Worm (Caenorhabditis elegans) whole organism, young adult: Measurements from ENCODE around the gene EEED8.14.
A peak's percentile ranks its signal among the peaks of the same experiment; 100 is the strongest.

Experiments
- B0261.1 ChIP-seq: sonication (generic microtip); optimal IDR thresholded peaks from 2 replicates; lab custom pipeline; 2016; ENCODE audit warnings: mild to moderate bottlenecking, missing genetic modification characterization, moderate library complexity, missing compliant biosample characterization
- C06A6.2 ChIP-seq: fragments of 200-800 bp; sonication (Bioruptor generic); conservative IDR thresholded peaks from 2 replicates; pipeline ENCODE4 v1.3.6; 2022; ENCODE audit warnings: missing genetic modification characterization, missing compliant biosample characterization
- D2030.7 ChIP-seq: fragments of 200-800 bp; sonication (Bioruptor generic); IDR thresholded peaks from 2 replicates; pipeline ENCODE4 v1.3.6; 2022; ENCODE audit warnings: missing genetic modification reagents, missing genetic modification characterization, missing compliant biosample characterization
- F22D6.2 ChIP-seq: sonication (generic microtip); optimal IDR thresholded peaks from 2 replicates; lab custom pipeline; 2016; ENCODE audit warnings: mild to moderate bottlenecking, missing genetic modification characterization, missing compliant biosample characterization
- F33H1.4 ChIP-seq: fragments of 200-800 bp; sonication (Bioruptor generic); IDR thresholded peaks from 2 replicates; pipeline ENCODE4 v1.3.6; 2022; ENCODE audit warnings: missing genetic modification reagents, missing genetic modification characterization, missing compliant biosample characterization
- F37B4.10 ChIP-seq: fragments of 200-800 bp; sonication (Bioruptor generic); IDR thresholded peaks from 2 replicates; pipeline ENCODE4 v1.3.6; 2022; ENCODE audit warnings: missing genetic modification characterization, missing compliant biosample characterization
- K12H6.12 ChIP-seq: fragments of 200-800 bp; sonication (Bioruptor generic); optimal IDR thresholded peaks from 2 replicates; lab custom pipeline; 2018; ENCODE audit warnings: mild to moderate bottlenecking, missing genetic modification characterization, missing compliant biosample characterization
- T07F8.4 ChIP-seq: sonication (generic microtip); optimal IDR thresholded peaks from 2 replicates; lab custom pipeline; 2016; ENCODE audit warnings: mild to moderate bottlenecking, missing genetic modification characterization, moderate library complexity, missing compliant biosample characterization
- Y53F4B.3 ChIP-seq: fragments of 200-800 bp; sonication (Bioruptor generic); IDR thresholded peaks from 2 replicates; pipeline ENCODE4 v1.3.6; 2022; ENCODE audit warnings: missing genetic modification reagents, missing genetic modification characterization, missing compliant biosample characterization
- Y67H2A.10 ChIP-seq: fragments of 200-800 bp; sonication (Bioruptor generic); conservative IDR thresholded peaks from 2 replicates; pipeline ENCODE4 v1.3.6; 2022; ENCODE audit warnings: missing genetic modification reagents, missing genetic modification characterization, missing compliant biosample characterization
- Y79H2A.3 ChIP-seq: fragments of 200-800 bp; sonication (Bioruptor generic); conservative IDR thresholded peaks from 2 replicates; pipeline ENCODE4 v1.3.6; 2022; ENCODE audit warnings: missing genetic modification reagents, missing genetic modification characterization, missing compliant biosample characterization
- ZK185.1 ChIP-seq: sonication (generic microtip); optimal IDR thresholded peaks from 2 replicates; lab custom pipeline; 2016; ENCODE audit warnings: mild to moderate bottlenecking, missing genetic modification characterization, missing compliant biosample characterization; ENCODE audit not compliant: poor library complexity, severe bottlenecking
- akir-1 ChIP-seq: fragments of 200-800 bp; sonication (Bioruptor generic); optimal IDR thresholded peaks from 2 replicates; lab custom pipeline; 2018; ENCODE audit warnings: mild to moderate bottlenecking, missing genetic modification characterization, moderate library complexity, missing compliant biosample characterization
- atf-7 ChIP-seq: sonication (generic microtip); optimal IDR thresholded peaks from 2 replicates; lab custom pipeline; 2017; ENCODE audit warnings: mild to moderate bottlenecking, missing genetic modification characterization, missing compliant biosample characterization
- attf-3 ChIP-seq: fragments of 200-800 bp; sonication (Bioruptor generic); conservative IDR thresholded peaks from 2 replicates; pipeline ENCODE4 v1.3.6; 2022; ENCODE audit warnings: missing genetic modification reagents, missing genetic modification characterization, missing compliant biosample characterization
- ccch-3 ChIP-seq: fragments of 200-800 bp; sonication (Bioruptor generic); optimal IDR thresholded peaks from 2 replicates; lab custom pipeline; 2018; ENCODE audit warnings: mild to moderate bottlenecking, missing genetic modification characterization, missing compliant biosample characterization
- ceh-100 ChIP-seq: fragments of 200-800 bp; sonication (Bioruptor generic); IDR thresholded peaks from 2 replicates; pipeline ENCODE4 v1.3.6; 2022; ENCODE audit warnings: missing genetic modification reagents, missing genetic modification characterization, missing compliant biosample characterization
- ceh-40 ChIP-seq: fragments of 200-800 bp; sonication (Bioruptor generic); IDR thresholded peaks from 2 replicates; pipeline ENCODE4 v1.3.6; 2022; ENCODE audit warnings: missing genetic modification characterization, missing compliant biosample characterization
- ceh-79 ChIP-seq: sonication (generic microtip); optimal IDR thresholded peaks from 2 replicates; lab custom pipeline; 2017; ENCODE audit warnings: mild to moderate bottlenecking, missing genetic modification characterization, missing compliant biosample characterization
- chd-7 ChIP-seq: sonication (generic microtip); optimal IDR thresholded peaks from 2 replicates; lab custom pipeline; 2016; ENCODE audit warnings: mild to moderate bottlenecking, missing genetic modification characterization, moderate library complexity, missing compliant biosample characterization
- dpff-1 ChIP-seq: sonication (generic microtip); optimal IDR thresholded peaks from 2 replicates; lab custom pipeline; 2017; ENCODE audit warnings: mild to moderate bottlenecking, missing genetic modification characterization, missing compliant biosample characterization
- egl-44 ChIP-seq: fragments of 200-800 bp; sonication (Bioruptor generic); IDR thresholded peaks from 2 replicates; pipeline ENCODE4 v1.3.6; 2022; ENCODE audit warnings: missing genetic modification reagents, missing genetic modification characterization, missing compliant biosample characterization
- egrh-3 ChIP-seq: fragments of 200-800 bp; sonication (Bioruptor generic); IDR thresholded peaks from 2 replicates; pipeline ENCODE4 v1.3.6; 2022; ENCODE audit warnings: missing genetic modification reagents, missing genetic modification characterization, missing compliant biosample characterization
- ets-4 ChIP-seq: fragments of 200-800 bp; sonication (Bioruptor generic); optimal IDR thresholded peaks from 2 replicates; lab custom pipeline; 2018; ENCODE audit warnings: mild to moderate bottlenecking, missing genetic modification characterization, missing compliant biosample characterization
- fkh-3 ChIP-seq: sonication (generic microtip); optimal IDR thresholded peaks from 2 replicates; lab custom pipeline; 2016; ENCODE audit warnings: mild to moderate bottlenecking, missing genetic modification characterization, missing compliant biosample characterization
- gei-17 ChIP-seq: fragments of 200-800 bp; sonication (Bioruptor generic); optimal IDR thresholded peaks from 2 replicates; lab custom pipeline; 2018; ENCODE audit warnings: mild to moderate bottlenecking, missing genetic modification characterization, missing compliant biosample characterization
- him-1 ChIP-seq: sonication (generic microtip); optimal IDR thresholded peaks from 2 replicates; lab custom pipeline; 2016; ENCODE audit warnings: missing genotype, missing genetic modification reagents, missing genetic modification characterization, missing compliant biosample characterization
- hmg-1.2 ChIP-seq: fragments of 200-800 bp; sonication (Bioruptor generic); IDR thresholded peaks from 2 replicates; pipeline ENCODE4 v1.3.6; 2022; ENCODE audit warnings: missing genetic modification reagents, missing genetic modification characterization, missing compliant biosample characterization
- hmg-20 ChIP-seq: fragments of 200-800 bp; sonication (Bioruptor generic); IDR thresholded peaks from 2 replicates; pipeline ENCODE4 v1.3.6; 2022; ENCODE audit warnings: missing genetic modification reagents, missing genetic modification characterization, missing compliant biosample characterization
- let-607 ChIP-seq, 2 experiments: fragments of 200-800 bp in 1 of 2; sonication (Bioruptor generic) in 1 of 2; sonication (generic microtip) in 1 of 2; optimal IDR thresholded peaks; 2 replicates each; lab custom pipeline; 2016 to 2018; ENCODE audit warnings: mild to moderate bottlenecking in 2 of 2, missing compliant biosample characterization in 2 of 2, missing genetic modification characterization in 2 of 2, moderate library complexity in 2 of 2, missing genotype in 1 of 2
- lin-35 ChIP-seq, 3 experiments: fragments of 150-350 bp in 2 of 3; sonication (generic microtip) in 1 of 3; optimal IDR thresholded peaks; 2 replicates each; lab custom pipeline; 2014 to 2018; ENCODE audit warnings: missing biosample characterization in 3 of 3, missing genetic modification characterization in 3 of 3, missing genetic modification reagents in 3 of 3
- lin-54 ChIP-seq: fragments of 200-800 bp; sonication (Bioruptor generic); optimal IDR thresholded peaks from 2 replicates; lab custom pipeline; 2018; ENCODE audit warnings: mild to moderate bottlenecking, missing genetic modification characterization, missing compliant biosample characterization
- madf-10 ChIP-seq: sonication (generic microtip); optimal IDR thresholded peaks from 2 replicates; lab custom pipeline; 2016; ENCODE audit warnings: mild to moderate bottlenecking, missing genetic modification characterization, missing compliant biosample characterization
- madf-3 ChIP-seq: fragments of 200-800 bp; sonication (Bioruptor generic); IDR thresholded peaks from 2 replicates; pipeline ENCODE4 v1.3.6; 2022; ENCODE audit warnings: missing genetic modification reagents, missing genetic modification characterization, missing compliant biosample characterization
- mxl-1 ChIP-seq: sonication (generic microtip); optimal IDR thresholded peaks from 2 replicates; lab custom pipeline; 2016; ENCODE audit warnings: missing genetic modification characterization, missing compliant biosample characterization
- nfya-2 ChIP-seq: fragments of 200-800 bp; sonication (Bioruptor generic); IDR thresholded peaks from 2 replicates; pipeline ENCODE4 v1.3.6; 2022; ENCODE audit warnings: missing genetic modification reagents, missing genetic modification characterization, missing compliant biosample characterization
- rec-8 ChIP-seq, 2 experiments: sonication (generic microtip); optimal IDR thresholded peaks; 2 replicates each; lab custom pipeline; 2016; ENCODE audit warnings: mild to moderate bottlenecking in 2 of 2, missing genetic modification characterization in 2 of 2, missing genetic modification reagents in 2 of 2, missing genotype in 2 of 2, missing biosample characterization in 1 of 2, missing compliant biosample characterization in 1 of 2, moderate library complexity in 1 of 2
- repo-1 ChIP-seq: sonication (generic microtip); optimal IDR thresholded peaks from 2 replicates; lab custom pipeline; 2017; ENCODE audit warnings: mild to moderate bottlenecking, missing genetic modification characterization, missing compliant biosample characterization
- sdz-38 ChIP-seq: sonication (generic microtip); optimal IDR thresholded peaks from 2 replicates; lab custom pipeline; 2016; ENCODE audit warnings: missing genotype, missing genetic modification characterization, missing compliant biosample characterization
- snpc-1.3 ChIP-seq: sonication (generic microtip); optimal IDR thresholded peaks from 2 replicates; lab custom pipeline; 2017; ENCODE audit warnings: missing genetic modification characterization, mild to moderate bottlenecking, missing compliant biosample characterization, antibody characterized with exemption, moderate library complexity, missing genotype, missing genetic modification reagents; ENCODE audit not compliant: insufficient read depth
- somi-1 ChIP-seq: fragments of 200-800 bp; sonication (Bioruptor generic); optimal IDR thresholded peaks from 2 replicates; lab custom pipeline; 2018; ENCODE audit warnings: mild to moderate bottlenecking, missing genetic modification characterization, missing compliant biosample characterization
- sptf-2 ChIP-seq: fragments of 200-800 bp; sonication (Bioruptor generic); optimal IDR thresholded peaks from 2 replicates; lab custom pipeline; 2018; ENCODE audit warnings: mild to moderate bottlenecking, missing genetic modification characterization, missing compliant biosample characterization
- tlf-1 ChIP-seq: fragments of 200-800 bp; sonication (Bioruptor generic); optimal IDR thresholded peaks from 2 replicates; lab custom pipeline; 2018; ENCODE audit warnings: mild to moderate bottlenecking, missing genetic modification characterization, missing compliant biosample characterization
- unc-62 ChIP-seq: fragments of 150-350 bp; optimal IDR thresholded peaks from 2 replicates; lab custom pipeline; 2014; ENCODE audit warnings: missing biosample characterization, missing genetic modification reagents, missing genetic modification characterization
- zfh-2 ChIP-seq: fragments of 200-800 bp; sonication (Bioruptor generic); conservative IDR thresholded peaks from 2 replicates; pipeline ENCODE4 v1.3.6; 2022; ENCODE audit warnings: missing genetic modification reagents, missing genetic modification characterization, missing compliant biosample characterization
- ztf-18 ChIP-seq: sonication (generic microtip); optimal IDR thresholded peaks from 2 replicates; lab custom pipeline; 2016; ENCODE audit warnings: missing genotype, mild to moderate bottlenecking, missing genetic modification characterization, missing compliant biosample characterization
- ztf-25 ChIP-seq: fragments of 200-800 bp; sonication (Bioruptor generic); IDR thresholded peaks from 2 replicates; pipeline ENCODE4 v1.3.6; 2022; ENCODE audit warnings: missing genetic modification reagents, missing genetic modification characterization, missing compliant biosample characterization
- ztf-28 ChIP-seq: fragments of 200-800 bp; sonication (Bioruptor generic); IDR thresholded peaks from 2 replicates; pipeline ENCODE4 v1.3.6; 2022; ENCODE audit warnings: missing genetic modification reagents, missing genetic modification characterization, missing compliant biosample characterization

The EEED8.14 gene

DNA sequence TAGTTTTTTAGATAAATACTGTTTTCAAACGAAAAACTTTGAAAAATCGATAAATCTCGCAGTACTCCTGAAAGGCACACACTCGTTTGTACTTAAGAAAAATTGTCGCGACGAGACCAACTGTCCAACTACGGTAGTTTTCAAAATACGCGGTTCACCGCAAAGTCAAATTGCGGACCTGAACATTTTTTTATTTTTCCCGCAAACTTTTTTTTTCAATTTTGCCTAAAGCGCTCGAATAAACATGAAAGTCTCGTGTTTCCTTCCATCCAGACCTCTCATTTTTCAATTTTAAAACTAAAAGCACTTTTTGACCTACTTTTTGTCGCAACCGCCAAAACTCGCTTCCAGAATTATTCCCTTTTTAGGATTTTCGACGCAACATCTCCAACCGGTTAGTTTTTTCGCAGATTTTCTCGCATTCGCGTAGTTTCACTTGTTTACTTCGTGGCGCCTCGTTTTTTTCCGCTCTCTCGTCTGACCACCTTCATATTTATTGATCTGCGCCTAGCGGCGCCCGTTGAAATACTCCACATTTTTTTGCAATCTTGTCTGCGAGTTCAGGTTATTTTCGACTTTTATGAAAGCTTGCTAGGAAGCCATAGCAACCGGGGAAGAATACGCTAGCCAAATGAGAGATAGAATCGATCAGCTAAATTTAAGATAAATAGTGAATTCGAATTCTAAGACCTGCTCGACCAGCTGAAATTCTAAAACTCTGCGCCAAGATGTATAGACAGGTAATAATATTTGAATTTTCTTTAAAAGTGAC is 36.2 kb downstream of the EEED8.14 start, which contains the start of gene prdx-2 (continued):
- TF ChIP-seq ztf-28 (0 out of 2 replicates have a peak, but pooled peaks have one; percentile 4), B0261.1 (tag; lab: Kevin White, UChicago) (no peak), F22D6.2 (tag; lab: Kevin White, UChicago) (no peak), ztf-25 (GFP tag; lab: Robert Waterston, UW) (no peak), madf-10 (tag; lab: Kevin White, UChicago) (no peak), hmg-1.2 (peak; percentile 14; the same call in 1 of the 2 replicates), ceh-40 (GFP tag; lab: Robert Waterston, UW) (no peak), K12H6.12 (no peak), mxl-1 (tag; lab: Kevin White, UChicago) (no peak), fkh-3 (no peak), ceh-79 (tag; lab: Kevin White, UChicago) (no peak), F33H1.4 (GFP tag; lab: Robert Waterston, UW) (peak; percentile 90), hmg-20 (GFP tag; lab: Robert Waterston, UW) (no peak), somi-1 (GFP tag; lab: Kevin White, UChicago) (no peak), ztf-18 (peak; percentile 22), lin-35 (GFP tag; optimal IDR thresholded peaks at IDR 0.05; lab: Kevin White, UChicago) (no peak), ets-4 (GFP tag; lab: Kevin White, UChicago) (no peak), gei-17 (GFP tag; lab: Kevin White, UChicago) (no peak), sptf-2 (GFP tag; lab: Kevin White, UChicago) (no peak), C06A6.2 (GFP tag; lab: Robert Waterston, UW) (no peak), let-607 (tag; optimal IDR thresholded peaks at IDR 0.05; lab: Kevin White, UChicago) (no peak), rec-8 (tag; optimal IDR thresholded peaks at IDR 0.05; lab: Kevin White, UChicago) (no peak), lin-54 (GFP tag; lab: Kevin White, UChicago) (peak; percentile 75), ZK185.1 (no peak), zfh-2 (no peak), atf-7 (no peak), dpff-1 (tag; lab: Kevin White, UChicago) (no peak), akir-1 (GFP tag; lab: Kevin White, UChicago) (no peak), madf-3 (GFP tag; lab: Robert Waterston, UW) (peak; percentile 86; the same call in 1 of the 2 replicates), T07F8.4 (tag; lab: Kevin White, UChicago) (no peak), Y79H2A.3 (no peak), unc-62 (no peak), egrh-3 (GFP tag; lab: Robert Waterston, UW) (no peak), Y67H2A.10 (GFP tag; lab: Robert Waterston, UW) (no peak), sdz-38 (tag; lab: Kevin White, UChicago) (no peak), D2030.7 (GFP tag; lab: Robert Waterston, UW) (peak; percentile 89), repo-1 (tag; lab: Kevin White, UChicago) (no peak), egl-44 (GFP tag; lab: Robert Waterston, UW) (no peak), nfya-2 (GFP tag; lab: Robert Waterston, UW) (no peak), ceh-100 (no peak), tlf-1 (GFP tag; lab: Kevin White, UChicago) (peak; percentile 81), chd-7 (no peak), ccch-3 (GFP tag; lab: Kevin White, UChicago) (no peak), snpc-1.3 (tag; lab: Kevin White, UChicago) (no peak), F37B4.10 (GFP tag; lab: Robert Waterston, UW) (no peak), him-1 (tag; lab: Kevin White, UChicago) (peak; percentile 25), attf-3 (no peak), Y53F4B.3 (GFP tag; lab: Robert Waterston, UW) (no peak)
